Worm (Caenorhabditis elegans) whole organism, L4 larva: Measurements from ENCODE around the gene set-12.

ENCODE experiments used
- F44E2.7 ChIP-seq: fragments of 200-800 bp; sonication (Bioruptor generic); IDR thresholded peaks from 2 replicates; pipeline ENCODE4 v2.1.2; 2022; ENCODE audit warnings: missing genetic modification characterization, missing compliant biosample characterization
- F49E8.2 ChIP-seq: sonication (generic microtip); optimal IDR thresholded peaks from 2 replicates; lab custom pipeline; 2016; ENCODE audit warnings: missing compliant biosample characterization, mild to moderate bottlenecking, missing genetic modification characterization, borderline replicate concordance
- R02D3.7 ChIP-seq: fragments of 150-350 bp; sonication (generic microtip); optimal IDR thresholded peaks from 3 replicates; lab custom pipeline; 2014; ENCODE audit warnings: missing biosample characterization, missing genetic modification characterization
- T20F7.1 ChIP-seq: fragments of 200-800 bp; sonication (Bioruptor generic); optimal IDR thresholded peaks from 2 replicates; lab custom pipeline; 2018; ENCODE audit warnings: mild to moderate bottlenecking, missing genetic modification characterization, missing compliant biosample characterization
- Y105C5A.15 ChIP-seq: fragments of 200-800 bp; sonication (Bioruptor generic); IDR thresholded peaks from 2 replicates; pipeline ENCODE4 v1.3.6; 2022; ENCODE audit warnings: missing genetic modification characterization, missing compliant biosample characterization
- Y75B8A.6 ChIP-seq: fragments of 200-800 bp; sonication (Bioruptor generic); IDR thresholded peaks from 2 replicates; pipeline ENCODE4 v1.3.6; 2022; ENCODE audit warnings: missing genetic modification reagents, missing genetic modification characterization, missing compliant biosample characterization
- aha-1 ChIP-seq: fragments of 150-350 bp; peaks from one replicate; lab custom pipeline; 2014; ENCODE audit warnings: missing biosample characterization, missing genetic modification characterization
- attf-4 ChIP-seq: sonication (generic microtip); optimal IDR thresholded peaks from 3 replicates; lab custom pipeline; 2017; ENCODE audit warnings: missing biosample characterization, missing genetic modification characterization
- ceh-32 ChIP-seq: sonication (generic microtip); optimal IDR thresholded peaks from 2 replicates; lab custom pipeline; 2016; ENCODE audit warnings: mild to moderate bottlenecking, missing genetic modification characterization, missing compliant biosample characterization; ENCODE audit not compliant: poor library complexity
- ceh-44 ChIP-seq: fragments of 200-800 bp; sonication (Bioruptor generic); IDR thresholded peaks from 2 replicates; pipeline ENCODE4 v1.3.6; 2022; ENCODE audit warnings: missing genetic modification reagents, missing genetic modification characterization, missing compliant biosample characterization
- ctbp-1 ChIP-seq: fragments of 200-800 bp; sonication (Bioruptor generic); IDR thresholded peaks from 2 replicates; pipeline ENCODE4 v1.3.6; 2022; ENCODE audit warnings: missing genetic modification reagents, missing genetic modification characterization, missing compliant biosample characterization
- daf-12 ChIP-seq: fragments of 150-350 bp; optimal IDR thresholded peaks from 2 replicates; lab custom pipeline; 2014; ENCODE audit warnings: missing biosample characterization, missing genetic modification reagents, missing genetic modification characterization
- daf-16 ChIP-seq, 3 experiments: sonication (generic microtip); optimal IDR thresholded peaks; 2 replicates each; lab custom pipeline; 2016 to 2017; ENCODE audit warnings: missing genetic modification characterization in 3 of 3, missing genetic modification reagents in 3 of 3, mild to moderate bottlenecking in 2 of 3, missing compliant biosample characterization in 2 of 3, missing biosample characterization in 1 of 3, moderate library complexity in 1 of 3
- daf-8 ChIP-seq: fragments of 200-800 bp; sonication (Bioruptor generic); IDR thresholded peaks from 2 replicates; pipeline ENCODE4 v1.3.6; 2022; ENCODE audit warnings: missing genetic modification characterization, missing compliant biosample characterization
- dmd-6 ChIP-seq: fragments of 200-800 bp; sonication (Bioruptor generic); IDR thresholded peaks from 2 replicates; pipeline ENCODE4 v1.3.6; 2022; ENCODE audit warnings: missing genetic modification reagents, missing genetic modification characterization, missing compliant biosample characterization
- dmd-9 ChIP-seq: fragments of 200-800 bp; sonication (Bioruptor generic); IDR thresholded peaks from 2 replicates; pipeline ENCODE4 v1.3.6; 2022; ENCODE audit warnings: missing genetic modification reagents, missing genetic modification characterization, missing compliant biosample characterization
- dve-1 ChIP-seq: sonication (generic microtip); optimal IDR thresholded peaks from 2 replicates; lab custom pipeline; 2017; ENCODE audit warnings: antibody characterized with exemption, mild to moderate bottlenecking, missing genetic modification characterization, missing compliant biosample characterization; ENCODE audit not compliant: insufficient read depth
- hif-1 ChIP-seq, 2 experiments: sonication (generic microtip); optimal IDR thresholded peaks; 2 replicates each; lab custom pipeline; 2016 to 2017; ENCODE audit warnings: missing compliant biosample characterization in 2 of 2, missing genetic modification characterization in 2 of 2, missing genetic modification reagents in 2 of 2, missing genotype in 2 of 2, mild to moderate bottlenecking in 1 of 2
- hlh-11 ChIP-seq: fragments of 200-800 bp; sonication (Bioruptor generic); optimal IDR thresholded peaks from 2 replicates; lab custom pipeline; 2018; ENCODE audit warnings: mild to moderate bottlenecking, missing genetic modification characterization, missing compliant biosample characterization
- jun-1 ChIP-seq: fragments of 150-350 bp; optimal IDR thresholded peaks from 2 replicates; lab custom pipeline; 2014; ENCODE audit warnings: missing biosample characterization, missing genetic modification reagents, missing genetic modification characterization
- lin-1 ChIP-seq: fragments of 200-800 bp; sonication (Bioruptor generic); IDR thresholded peaks from 2 replicates; pipeline ENCODE4 v1.3.6; 2022; ENCODE audit warnings: missing genetic modification reagents, missing genetic modification characterization, missing compliant biosample characterization
- lin-13 ChIP-seq: fragments of 150-350 bp; optimal IDR thresholded peaks from 2 replicates; lab custom pipeline; 2014; ENCODE audit warnings: missing biosample characterization, missing genetic modification reagents, missing genetic modification characterization
- lin-15B ChIP-seq: fragments of 150-350 bp; sonication (generic microtip); optimal IDR thresholded peaks from 3 replicates; lab custom pipeline; 2014; ENCODE audit warnings: missing biosample characterization, missing genetic modification characterization
- lin-29 ChIP-seq: fragments of 200-800 bp; sonication (Bioruptor generic); IDR thresholded peaks from 2 replicates; pipeline ENCODE4 v1.3.6; 2022; ENCODE audit warnings: missing genetic modification reagents, missing genetic modification characterization, missing compliant biosample characterization
- lin-39 ChIP-seq: fragments of 150-350 bp; optimal IDR thresholded peaks from 2 replicates; lab custom pipeline; 2014; ENCODE audit warnings: missing biosample characterization, missing genetic modification reagents, missing genetic modification characterization
- madf-5 ChIP-seq, 2 experiments: fragments of 200-800 bp; sonication (Bioruptor generic); IDR thresholded peaks; 2 replicates each; pipeline ENCODE4 v1.3.6; 2022; ENCODE audit warnings: missing compliant biosample characterization in 2 of 2, missing genetic modification characterization in 2 of 2
- mdl-1 ChIP-seq, 2 experiments: fragments of 150-350 bp in 1 of 2; sonication (generic microtip) in 1 of 2; optimal IDR thresholded peaks; 2 replicates each; lab custom pipeline; 2014 to 2017; ENCODE audit warnings: missing biosample characterization in 2 of 2, missing genetic modification characterization in 2 of 2
- mdt-29 ChIP-seq: fragments of 200-800 bp; sonication (Bioruptor generic); IDR thresholded peaks from 2 replicates; pipeline ENCODE4 v1.3.6; 2022; ENCODE audit warnings: missing genetic modification reagents, missing genetic modification characterization, missing compliant biosample characterization
- mep-1 ChIP-seq: fragments of 150-350 bp; sonication (generic microtip); optimal IDR thresholded peaks from 3 replicates; lab custom pipeline; 2014; ENCODE audit warnings: missing biosample characterization, missing genetic modification characterization
- nhr-102 ChIP-seq: sonication (generic microtip); optimal IDR thresholded peaks from 2 replicates; lab custom pipeline; 2016; ENCODE audit warnings: mild to moderate bottlenecking, missing genetic modification characterization, moderate library complexity, missing compliant biosample characterization
- nhr-111 ChIP-seq: fragments of 200-800 bp; sonication (Bioruptor generic); optimal IDR thresholded peaks from 2 replicates; lab custom pipeline; 2018; ENCODE audit warnings: mild to moderate bottlenecking, missing genetic modification characterization, missing compliant biosample characterization
- nhr-237 ChIP-seq: sonication (generic microtip); optimal IDR thresholded peaks from 2 replicates; lab custom pipeline; 2017; ENCODE audit warnings: missing biosample characterization, missing genetic modification characterization
- nhr-25 ChIP-seq: sonication (generic microtip); optimal IDR thresholded peaks from 2 replicates; lab custom pipeline; 2017; ENCODE audit warnings: missing genetic modification characterization, mild to moderate bottlenecking, missing compliant biosample characterization, antibody characterized with exemption, moderate library complexity, borderline replicate concordance; ENCODE audit not compliant: insufficient read depth
- nhr-42 ChIP-seq: fragments of 200-800 bp; sonication (Bioruptor generic); IDR thresholded peaks from 2 replicates; pipeline ENCODE4 v1.3.6; 2022; ENCODE audit warnings: missing genetic modification characterization, missing compliant biosample characterization
- nhr-6 ChIP-seq: fragments of 150-350 bp; optimal IDR thresholded peaks from 2 replicates; lab custom pipeline; 2014; ENCODE audit warnings: missing biosample characterization, missing genetic modification characterization
- nhr-77 ChIP-seq: fragments of 150-350 bp; optimal IDR thresholded peaks from 2 replicates; lab custom pipeline; 2014; ENCODE audit warnings: missing biosample characterization, missing genetic modification characterization
- pqm-1 ChIP-seq: sonication (generic microtip); optimal IDR thresholded peaks from 2 replicates; lab custom pipeline; 2017; ENCODE audit warnings: missing biosample characterization, missing genetic modification characterization
- rbr-2 ChIP-seq: sonication (generic microtip); optimal IDR thresholded peaks from 2 replicates; lab custom pipeline; 2016; ENCODE audit warnings: missing genotype, missing genetic modification characterization, missing compliant biosample characterization
- set-16 ChIP-seq: fragments of 200-800 bp; sonication (Bioruptor generic); IDR thresholded peaks from 2 replicates; pipeline ENCODE4 v1.3.6; 2022; ENCODE audit warnings: missing genetic modification reagents, missing genetic modification characterization, missing compliant biosample characterization
- snpc-1.2 ChIP-seq: fragments of 200-800 bp; sonication (Bioruptor generic); IDR thresholded peaks from 2 replicates; pipeline ENCODE4 v1.3.6; 2022; ENCODE audit warnings: missing genetic modification reagents, missing genetic modification characterization, missing compliant biosample characterization
- snpc-4 ChIP-seq: fragments of 150-350 bp; optimal IDR thresholded peaks from 2 replicates; lab custom pipeline; 2014; ENCODE audit warnings: missing biosample characterization, missing genetic modification characterization
- tra-1 ChIP-seq: fragments of 200-800 bp; sonication (Bioruptor generic); IDR thresholded peaks from 2 replicates; pipeline ENCODE4 v1.3.6; 2022; ENCODE audit warnings: missing genetic modification reagents, missing genetic modification characterization, missing compliant biosample characterization
- unc-130 ChIP-seq: sonication (generic microtip); optimal IDR thresholded peaks from 2 replicates; lab custom pipeline; 2016; ENCODE audit warnings: missing genetic modification reagents, missing genetic modification characterization, missing compliant biosample characterization
- unc-39 ChIP-seq: sonication (generic microtip); optimal IDR thresholded peaks from 2 replicates; lab custom pipeline; 2017; ENCODE audit warnings: missing biosample characterization, missing genetic modification characterization
- unc-62 ChIP-seq, 3 experiments: fragments of 150-350 bp in 1 of 3; sonication (generic microtip); optimal IDR thresholded peaks in 2 of 3; peaks in 1 of 3; 1 replicate in 1 of 3; 2 replicates in 2 of 3; lab custom pipeline; 2014 to 2017; ENCODE audit warnings: missing biosample characterization in 3 of 3, missing genetic modification characterization in 3 of 3, missing genetic modification reagents in 3 of 3, missing genotype in 1 of 3
- zag-1 ChIP-seq: fragments of 150-350 bp; optimal IDR thresholded peaks from 2 replicates; lab custom pipeline; 2014; ENCODE audit warnings: missing biosample characterization, missing genetic modification characterization
- zip-2 ChIP-seq: fragments of 150-350 bp; optimal IDR thresholded peaks from 2 replicates; lab custom pipeline; 2014; ENCODE audit warnings: missing biosample characterization, missing genetic modification characterization
- ztf-11 ChIP-seq: fragments of 150-350 bp; optimal IDR thresholded peaks from 2 replicates; lab custom pipeline; 2014; ENCODE audit warnings: missing biosample characterization, missing genetic modification characterization

set-12 gene

DNA sequence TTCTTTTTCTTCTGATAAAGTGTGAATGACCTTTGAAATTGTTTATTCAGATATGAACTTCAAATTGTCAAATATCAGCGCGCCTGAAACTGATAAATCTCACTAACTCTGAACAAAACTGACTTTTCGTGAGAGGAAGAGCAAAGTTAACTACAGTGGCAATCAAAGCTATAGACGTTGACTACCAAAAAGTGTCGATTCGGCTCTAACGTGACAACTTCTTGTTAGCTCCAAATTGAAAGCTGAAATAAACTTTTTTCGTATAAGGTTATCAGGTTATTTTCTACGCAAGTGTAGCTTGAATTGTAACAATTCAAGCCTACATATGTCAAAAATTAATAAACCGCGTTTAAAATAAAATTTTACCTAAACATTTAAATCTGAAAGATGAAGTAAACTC is 9.7 kb downstream of the set-12 start:
- TF ChIP-seq daf-16 (GFP tag; optimal IDR thresholded peaks at IDR 0.05; lab: Kevin White, UChicago) (no peak), daf-16 (tag; optimal IDR thresholded peaks at IDR 0.05; lab: Kevin White, UChicago) (no peak), nhr-6 (tag; lab: Kevin White, UChicago) (no peak), ceh-44 (GFP tag; lab: Robert Waterston, UW) (no peak)

- TF ChIP-seq snpc-4 (tag; lab: Kevin White, UChicago), result no peak
- TF ChIP-seq mep-1 (tag; lab: Kevin White, UChicago), result no peak
- peak; percentile 96 for TF ChIP-seq dve-1 (tag; lab: Kevin White, UChicago)
- no peak for TF ChIP-seq F44E2.7
- no peak for TF ChIP-seq nhr-111
- TF ChIP-seq daf-8 (GFP tag; lab: Robert Waterston, UW), result no peak
- 0 out of 2 replicates have a peak, but pooled peaks have one; percentile 23 for TF ChIP-seq tra-1 (GFP tag; lab: Robert Waterston, UW)
- no peak for TF ChIP-seq ctbp-1 (GFP tag; lab: Robert Waterston, UW)
- TF ChIP-seq hif-1 (tag; optimal IDR thresholded peaks at IDR 0.05; lab: Kevin White, UChicago), result no peak
- TF ChIP-seq F49E8.2 (tag; lab: Kevin White, UChicago), result no peak
- TF ChIP-seq unc-130 (GFP tag; lab: Kevin White, UChicago), result no peak
- no peak for TF ChIP-seq jun-1 (tag; lab: Kevin White, UChicago)
- TF ChIP-seq daf-12, result no peak
- no peak for TF ChIP-seq lin-13 (GFP tag; lab: Kevin White, UChicago)
- TF ChIP-seq lin-1 (GFP tag; lab: Robert Waterston, UW), result 0 out of 2 replicates have a peak, but pooled peaks have one; percentile 38
- TF ChIP-seq ztf-11 (tag; lab: Kevin White, UChicago), result no peak
- peak; percentile 81 for TF ChIP-seq hlh-11 (tag; lab: Kevin White, UChicago)
- TF ChIP-seq snpc-1.2 (GFP tag; lab: Robert Waterston, UW), result no peak
- peak; percentile 85 for TF ChIP-seq pqm-1 (tag; lab: Kevin White, UChicago)
- TF ChIP-seq mdl-1 (tag; optimal IDR thresholded peaks at IDR 0.05; lab: Kevin White, UChicago), result no peak
- TF ChIP-seq nhr-102, result peak; percentile 28
- TF ChIP-seq nhr-237 (tag; lab: Kevin White, UChicago), result no peak
- no peak for TF ChIP-seq set-16 (GFP tag; lab: Robert Waterston, UW)
- no peak for TF ChIP-seq nhr-25 (tag; lab: Kevin White, UChicago)
- TF ChIP-seq nhr-42 (GFP tag; lab: Robert Waterston, UW), result no peak
- TF ChIP-seq ceh-44 (GFP tag; lab: Robert Waterston, UW), result no peak
- no peak for TF ChIP-seq rbr-2 (tag; lab: Kevin White, UChicago)
- no peak for TF ChIP-seq zip-2
- no peak for TF ChIP-seq mdt-29 (GFP tag; lab: Robert Waterston, UW)
- TF ChIP-seq lin-39 (tag; lab: Kevin White, UChicago), result no peak
- TF ChIP-seq Y75B8A.6, result no peak
- peak; percentile 55 for TF ChIP-seq nhr-77 (tag; lab: Kevin White, UChicago)
- no peak for TF ChIP-seq unc-39 (tag; lab: Kevin White, UChicago)
- TF ChIP-seq daf-16 (GFP tag; optimal IDR thresholded peaks at IDR 0.05; lab: Kevin White, UChicago), result peak in 1 of 2 experiments; percentile 55
- TF ChIP-seq daf-16 (tag; optimal IDR thresholded peaks at IDR 0.05; lab: Kevin White, UChicago), result peak; percentile 94
- peak in 1 of 2 experiments; percentile 55 for TF ChIP-seq unc-62 (GFP tag; optimal IDR thresholded peaks at IDR 0.05 in 1 of 2; lab: Kevin White, UChicago)
- TF ChIP-seq unc-62 (tag; optimal IDR thresholded peaks at IDR 0.05; lab: Kevin White, UChicago), result no peak
- TF ChIP-seq lin-15B (tag; lab: Kevin White, UChicago), result no peak
- no peak for TF ChIP-seq attf-4 (tag; lab: Kevin White, UChicago)
- no peak for TF ChIP-seq Y105C5A.15 (GFP tag; lab: Robert Waterston, UW)
- TF ChIP-seq R02D3.7 (tag; lab: Kevin White, UChicago), result no peak
- TF ChIP-seq dmd-9 (GFP tag; lab: Robert Waterston, UW), result no peak
- TF ChIP-seq T20F7.1 (GFP tag; lab: Kevin White, UChicago), result no peak
- no peak for TF ChIP-seq ceh-32 (tag; lab: Kevin White, UChicago)
- TF ChIP-seq zag-1 (tag; lab: Kevin White, UChicago), result no peak
- TF ChIP-seq madf-5 (GFP tag; IDR thresholded peaks at IDR 0.05; lab: Robert Waterston, UW), result no peak
- no peak for TF ChIP-seq aha-1
- no peak for TF ChIP-seq lin-29 (GFP tag; lab: Robert Waterston, UW)
- peak; percentile 79 for TF ChIP-seq dmd-6 (GFP tag; lab: Robert Waterston, UW)
These were observed 10.5 kb downstream of the set-12 start, which contains the start of gene spp-14 for ce11 chrX:7725615-7726014. Gene spp-14, plus strand, starts transcription at chrX:7725979.
